Worm (Caenorhabditis elegans): ENCODE measurements around the gene srd-59.

srd-59 gene

DNA sequence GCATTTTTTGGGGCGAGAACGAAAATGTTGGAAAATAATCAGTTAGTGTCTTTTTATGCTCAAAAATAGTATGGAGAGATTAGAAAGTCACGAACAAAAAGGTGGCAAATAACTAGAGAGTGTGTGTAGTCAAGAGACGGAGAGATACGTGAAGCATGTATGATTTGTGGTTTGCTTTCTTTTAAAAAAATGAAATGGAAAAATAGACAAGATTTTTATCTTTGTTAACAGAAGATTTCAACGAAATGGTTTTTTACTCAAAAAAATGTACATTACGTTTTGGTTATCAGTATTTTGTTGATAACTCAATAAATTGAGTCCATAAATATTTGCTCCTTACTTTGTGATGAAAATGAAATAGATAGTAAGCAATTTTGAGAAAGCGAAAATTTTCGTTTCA, 2.7 kb downstream of the srd-59 start, which contains the start of gene dhs-7:
Gene dhs-7, minus strand, starts transcription at position 277 of the 400 bp plus-strand sequence.
- TF ChIP-seq madf-6 (GFP tag; IDR thresholded peaks at IDR 0.05) (no peak), nhr-80 (tag; optimal IDR thresholded peaks at IDR 0.05) (peak; percentile 25), hlh-26 (GFP tag; conservative IDR thresholded peaks at IDR 0.05) (no peak)

- no peak for TF ChIP-seq F52B5.7 (tag; optimal IDR thresholded peaks at IDR 0.05)
- no peak for TF ChIP-seq K11D2.4 (GFP tag; IDR thresholded peaks at IDR 0.05)
- no peak for TF ChIP-seq dpff-1 (tag; optimal IDR thresholded peaks at IDR 0.05)
- TF ChIP-seq lsy-27 (tag; optimal IDR thresholded peaks at IDR 0.05; ENCODE audit: borderline replicate concordance, insufficient read depth): no peak
- no peak for TF ChIP-seq F10E7.11 (tag; optimal IDR thresholded peaks at IDR 0.05)
- no peak for TF ChIP-seq let-526 (GFP tag; IDR thresholded peaks at IDR 0.05)
- TF ChIP-seq rec-8 (tag; optimal IDR thresholded peaks at IDR 0.05): no peak
- TF ChIP-seq ama-1 (optimal IDR thresholded peaks at IDR 0.05): no peak
- no peak for TF ChIP-seq ama-1 (GFP tag; optimal IDR thresholded peaks at IDR 0.05)
- TF ChIP-seq Y53F4B.3 (GFP tag; IDR thresholded peaks at IDR 0.05): no peak
- no peak for TF ChIP-seq let-607 (tag; optimal IDR thresholded peaks at IDR 0.05)
- no peak for TF ChIP-seq nfyb-1 (GFP tag; IDR thresholded peaks at IDR 0.05)
- TF ChIP-seq zfh-2 (GFP tag; conservative IDR thresholded peaks at IDR 0.05): no peak
- no peak for TF ChIP-seq madf-6 (GFP tag; IDR thresholded peaks at IDR 0.05)
- TF ChIP-seq tbp1 (GFP tag; optimal IDR thresholded peaks at IDR 0.05): no peak
- no peak for TF ChIP-seq bed-2 (GFP tag; IDR thresholded peaks at IDR 0.05)
- TF ChIP-seq ceh-58 (GFP tag; IDR thresholded peaks at IDR 0.05): no peak
- no peak for TF ChIP-seq C17E4.6 (GFP tag; IDR thresholded peaks at IDR 0.05)
- no peak for TF ChIP-seq snpc-1.3 (tag; optimal IDR thresholded peaks at IDR 0.05; ENCODE audit: insufficient read depth)
- TF ChIP-seq tbx-9 (tag; optimal IDR thresholded peaks at IDR 0.05; ENCODE audit: borderline replicate concordance): no peak
- TF ChIP-seq fkh-3 (tag; optimal IDR thresholded peaks at IDR 0.05): no peak
Observed at ce11 chrII:7210187-7210586, 4.7 kb downstream of the srd-59 start, which contains the start of gene E04F6.15. Gene E04F6.15, minus strand, starts transcription at chrII:7210287.

DNA sequence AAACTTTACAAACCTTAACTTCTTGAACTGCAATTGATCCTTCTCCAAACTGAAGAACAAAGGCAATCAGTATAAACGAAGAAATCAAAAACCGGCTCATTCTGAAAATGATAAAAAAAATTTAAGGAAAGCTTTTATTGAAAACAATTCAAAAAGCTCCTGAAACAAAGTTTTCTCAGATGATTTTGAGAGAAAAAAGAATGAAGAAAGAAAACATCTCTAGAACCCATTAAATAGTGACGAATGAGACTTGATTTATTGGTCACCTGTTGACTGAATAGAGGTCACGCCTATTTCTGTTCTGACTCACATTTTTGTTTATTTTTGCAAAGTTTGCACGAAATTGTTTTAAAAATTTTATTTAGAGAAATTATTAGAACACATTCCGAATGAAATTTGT, 5.8 kb downstream of the srd-59 start, which contains the start of gene E04F6.8:
Gene E04F6.8, minus strand, starts transcription at position 101 of the 400 bp plus-strand sequence.
- TF ChIP-seq attf-5 (GFP tag; optimal IDR thresholded peaks at IDR 0.05) (no peak), bed-2 (GFP tag; IDR thresholded peaks at IDR 0.05) (no peak), xnd-1 (tag; optimal IDR thresholded peaks at IDR 0.05) (no peak), him-1 (tag; optimal IDR thresholded peaks at IDR 0.05) (no peak), B0035.1 (tag; optimal IDR thresholded peaks at IDR 0.05) (no peak), athp-1 (tag; optimal IDR thresholded peaks at IDR 0.05) (no peak), aptf-2 (GFP tag; conservative IDR thresholded peaks at IDR 0.05) (no peak), lin-26 (GFP tag; IDR thresholded peaks at IDR 0.05) (no peak), rpc-1 (optimal IDR thresholded peaks at IDR 0.05) (no peak), rpc-1 (tag; optimal IDR thresholded peaks at IDR 0.05) (no peak), egl-18 (GFP tag; IDR thresholded peaks at IDR 0.05) (no peak), B0261.1 (tag; optimal IDR thresholded peaks at IDR 0.05) (no peak), F57C9.4 (tag; optimal IDR thresholded peaks at IDR 0.05) (no peak)

- TF ChIP-seq F39B2.1 (GFP tag; IDR thresholded peaks at IDR 0.05): no peak
- no peak for TF ChIP-seq madf-6 (GFP tag; IDR thresholded peaks at IDR 0.05)
- TF ChIP-seq T26A5.8 (tag; optimal IDR thresholded peaks at IDR 0.05): no peak
- no peak for TF ChIP-seq rpc-1 (optimal IDR thresholded peaks at IDR 0.05)
- no peak for TF ChIP-seq rpc-1 (tag; optimal IDR thresholded peaks at IDR 0.05)
- TF ChIP-seq him-1 (tag; optimal IDR thresholded peaks at IDR 0.05): no peak
- no peak for TF ChIP-seq ztf-25 (GFP tag; IDR thresholded peaks at IDR 0.05)
- TF ChIP-seq attf-5 (GFP tag; optimal IDR thresholded peaks at IDR 0.05): no peak
- TF ChIP-seq ceh-58 (GFP tag; IDR thresholded peaks at IDR 0.05): no peak
- TF ChIP-seq Y67H2A.10 (GFP tag; conservative IDR thresholded peaks at IDR 0.05): no peak
- no peak for TF ChIP-seq dox-1 (GFP tag; IDR thresholded peaks at IDR 0.05)
- TF ChIP-seq ztf-22 (GFP tag; optimal IDR thresholded peaks at IDR 0.05): no peak
- no peak for TF ChIP-seq aptf-3 (GFP tag; IDR thresholded peaks at IDR 0.05)
- TF ChIP-seq hrde-1 (tag; optimal IDR thresholded peaks at IDR 0.05; ENCODE audit: borderline replicate concordance): no peak
- TF ChIP-seq bed-1 (GFP tag; IDR thresholded peaks at IDR 0.05): no peak
- TF ChIP-seq nfya-2 (GFP tag; IDR thresholded peaks at IDR 0.05): no peak
Observed at ce11 chrII:7212059-7212458, 6.6 kb downstream of the srd-59 start, which contains the start of gene E04F6.9. Gene E04F6.9, minus strand, starts transcription at chrII:7212159.
